Worm (Caenorhabditis elegans) whole organism, L1 larva: Measurements from ENCODE around the gene C27B7.6.

Experiments
- egl-27 ChIP-seq, 2 experiments: fragments of 150-350 bp in 1 of 2; sonication (generic microtip); optimal IDR thresholded peaks; 3 replicates each; lab custom pipeline; 2017 to 2018; ENCODE audit warnings: missing biosample characterization in 2 of 2, missing genetic modification characterization in 2 of 2, missing genetic modification reagents in 2 of 2
- fos-1 ChIP-seq: fragments of 150-350 bp; optimal IDR thresholded peaks from 2 replicates; lab custom pipeline; 2014; ENCODE audit warnings: missing biosample characterization, missing genetic modification characterization
- mep-1 ChIP-seq: fragments of 150-350 bp; optimal IDR thresholded peaks from 2 replicates; lab custom pipeline; 2014; ENCODE audit warnings: missing biosample characterization, missing genetic modification characterization
- nhr-28 ChIP-seq: fragments of 150-350 bp; optimal IDR thresholded peaks from 2 replicates; lab custom pipeline; 2014; ENCODE audit warnings: missing biosample characterization, missing genetic modification characterization
- pqm-1 ChIP-seq: sonication (generic microtip); optimal IDR thresholded peaks from 3 replicates; lab custom pipeline; 2017; ENCODE audit warnings: missing biosample characterization, missing genetic modification characterization

DNA sequence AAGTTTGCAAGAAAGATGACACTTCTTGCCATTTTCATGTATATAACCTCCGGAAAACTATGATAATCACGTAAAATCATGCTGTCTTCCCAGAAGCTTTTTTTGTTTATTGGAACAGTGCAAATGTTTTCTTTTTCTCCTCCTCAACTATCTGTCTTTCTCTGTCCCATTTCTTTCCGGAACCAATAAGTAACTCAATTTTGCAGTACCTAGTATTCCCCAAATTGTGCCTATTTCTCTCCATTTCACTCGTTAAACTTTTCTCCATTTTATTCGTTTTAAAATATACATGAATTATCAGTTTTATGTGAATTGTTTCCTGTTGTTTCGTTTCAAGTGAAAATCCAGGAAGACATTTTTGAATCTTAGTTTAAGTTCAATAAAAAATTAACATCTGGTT is 37.3 kb upstream of the C27B7.6 start:
- TF ChIP-seq fos-1 (no peak), nhr-28 (no peak), mep-1 (tag; lab: Kevin White, UChicago) (no peak), pqm-1 (no peak), egl-27 (tag; optimal IDR thresholded peaks at IDR 0.05; lab: Kevin White, UChicago) (no peak)
